Fruit fly (Drosophila melanogaster) whole organism: ENCODE data around the gene CG13455.

ENCODE experiments used
- CG8478 ChIP-seq: fragments of >200 bp; optimal IDR thresholded peaks from 2 replicates; lab custom pipeline; 2018; ENCODE audit warnings: inconsistent platforms
- Dll ChIP-seq: fragments of >200 bp; optimal IDR thresholded peaks from 2 replicates; lab custom pipeline; 2017
- pan ChIP-seq: fragments of >200 bp; optimal IDR thresholded peaks from 2 replicates; lab custom pipeline; 2017
- psq ChIP-seq: fragments of >200 bp; optimal IDR thresholded peaks from 2 replicates; lab custom pipeline; 2017
- usp ChIP-seq: fragments of >200 bp; optimal IDR thresholded peaks from 2 replicates; lab custom pipeline; 2017; ENCODE audit warnings: missing biosample characterization, missing genetic modification characterization, mixed read lengths

DNA sequence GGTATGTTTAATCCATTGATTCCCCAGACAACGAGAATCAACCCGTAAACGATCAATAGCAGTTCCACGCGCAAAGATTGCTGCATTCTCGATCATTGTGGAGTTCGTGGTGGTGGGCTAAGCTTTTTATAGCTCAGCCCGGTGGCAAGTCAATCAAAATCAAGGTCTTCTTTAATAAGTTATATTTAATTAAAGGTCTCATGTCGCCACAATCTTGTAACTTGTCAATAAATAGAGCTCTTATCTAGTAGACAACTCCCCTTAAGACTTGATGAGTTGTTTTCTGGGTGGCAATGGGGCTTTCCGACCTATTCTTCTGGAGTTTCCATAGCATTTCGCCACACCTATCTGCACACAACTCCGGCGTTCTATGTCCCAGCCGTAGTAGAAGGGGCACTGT, 31.7 kb downstream of the CG13455 start, which contains the start of gene CG42728:
- TF ChIP-seq CG8478 (lab: Kevin White, UChicago) (no peak), usp (no peak), pan (lab: Kevin White, UChicago) (no peak), psq (lab: Kevin White, UChicago) (no peak), Dll (no peak)
